Worm (Caenorhabditis elegans) whole organism, L4 larva: ENCODE measurements around the gene C45G9.8.

ENCODE experiments used
- D1046.2 ChIP-seq: fragments of 200-800 bp; sonication (Bioruptor generic); IDR thresholded peaks from 2 replicates; pipeline ENCODE4 v1.3.6; 2022; ENCODE audit warnings: missing genetic modification characterization, missing compliant biosample characterization
- F44E2.7 ChIP-seq: fragments of 200-800 bp; sonication (Bioruptor generic); IDR thresholded peaks from 2 replicates; pipeline ENCODE4 v2.1.2; 2022; ENCODE audit warnings: missing genetic modification characterization, missing compliant biosample characterization
- R02D3.7 ChIP-seq: fragments of 150-350 bp; sonication (generic microtip); optimal IDR thresholded peaks from 3 replicates; lab custom pipeline; 2014; ENCODE audit warnings: missing biosample characterization, missing genetic modification characterization
- Y48G9A.11 ChIP-seq: fragments of 200-800 bp; sonication (Bioruptor generic); IDR thresholded peaks from 2 replicates; pipeline ENCODE4 v1.3.6; 2022; ENCODE audit warnings: missing genetic modification reagents, missing genetic modification characterization, missing compliant biosample characterization
- Y5F2A.4 ChIP-seq: fragments of 200-800 bp; sonication (Bioruptor generic); optimal IDR thresholded peaks from 2 replicates; lab custom pipeline; 2018; ENCODE audit warnings: mild to moderate bottlenecking, missing genetic modification characterization, missing compliant biosample characterization
- Y75B8A.6 ChIP-seq: fragments of 200-800 bp; sonication (Bioruptor generic); IDR thresholded peaks from 2 replicates; pipeline ENCODE4 v1.3.6; 2022; ENCODE audit warnings: missing genetic modification reagents, missing genetic modification characterization, missing compliant biosample characterization
- ZK546.5 ChIP-seq, 2 experiments: sonication (generic microtip); optimal IDR thresholded peaks; 2 replicates each; lab custom pipeline; 2017; ENCODE audit warnings: missing biosample characterization in 2 of 2, missing genetic modification characterization in 2 of 2
- arid-1 ChIP-seq: fragments of 200-800 bp; sonication (Bioruptor generic); conservative IDR thresholded peaks from 2 replicates; pipeline ENCODE4 v1.3.6; 2022; ENCODE audit warnings: missing genetic modification reagents, missing genetic modification characterization, missing compliant biosample characterization
- ceh-20 ChIP-seq: fragments of 200-800 bp; sonication (Bioruptor generic); IDR thresholded peaks from 2 replicates; pipeline ENCODE4 v1.3.6; 2022; ENCODE audit warnings: missing genetic modification reagents, missing genetic modification characterization, missing compliant biosample characterization
- ceh-28 ChIP-seq: fragments of 150-350 bp; optimal IDR thresholded peaks from 2 replicates; lab custom pipeline; 2014; ENCODE audit warnings: missing biosample characterization, missing genetic modification reagents, missing genetic modification characterization
- ceh-82 ChIP-seq: sonication (generic microtip); optimal IDR thresholded peaks from 2 replicates; lab custom pipeline; 2017; ENCODE audit warnings: missing biosample characterization, missing genetic modification characterization
- ctbp-1 ChIP-seq: fragments of 200-800 bp; sonication (Bioruptor generic); IDR thresholded peaks from 2 replicates; pipeline ENCODE4 v1.3.6; 2022; ENCODE audit warnings: missing genetic modification reagents, missing genetic modification characterization, missing compliant biosample characterization
- daf-16 ChIP-seq, 3 experiments: sonication (generic microtip); optimal IDR thresholded peaks; 2 replicates each; lab custom pipeline; 2016 to 2017; ENCODE audit warnings: missing genetic modification characterization in 3 of 3, missing genetic modification reagents in 3 of 3, mild to moderate bottlenecking in 2 of 3, missing compliant biosample characterization in 2 of 3, missing biosample characterization in 1 of 3, moderate library complexity in 1 of 3
- daf-19 ChIP-seq: fragments of 200-800 bp; sonication (Bioruptor generic); conservative IDR thresholded peaks from 2 replicates; pipeline ENCODE4 v1.3.6; 2022; ENCODE audit warnings: missing genetic modification characterization, missing compliant biosample characterization
- daf-8 ChIP-seq: fragments of 200-800 bp; sonication (Bioruptor generic); IDR thresholded peaks from 2 replicates; pipeline ENCODE4 v1.3.6; 2022; ENCODE audit warnings: missing genetic modification characterization, missing compliant biosample characterization
- dmd-6 ChIP-seq: fragments of 200-800 bp; sonication (Bioruptor generic); IDR thresholded peaks from 2 replicates; pipeline ENCODE4 v1.3.6; 2022; ENCODE audit warnings: missing genetic modification reagents, missing genetic modification characterization, missing compliant biosample characterization
- dmd-8 ChIP-seq: fragments of 200-800 bp; sonication (Bioruptor generic); IDR thresholded peaks from 2 replicates; pipeline ENCODE4 v1.3.6; 2022; ENCODE audit warnings: missing genetic modification characterization, missing compliant biosample characterization
- dpl-1 ChIP-seq: fragments of 150-350 bp; optimal IDR thresholded peaks from 2 replicates; lab custom pipeline; 2014; ENCODE audit warnings: missing biosample characterization, missing genetic modification reagents, missing genetic modification characterization
- duxl-1 ChIP-seq: sonication (generic microtip); optimal IDR thresholded peaks from 2 replicates; lab custom pipeline; 2016; ENCODE audit warnings: mild to moderate bottlenecking, missing genetic modification characterization, moderate library complexity, missing compliant biosample characterization; ENCODE audit not compliant: poor library complexity
- dve-1 ChIP-seq: sonication (generic microtip); optimal IDR thresholded peaks from 2 replicates; lab custom pipeline; 2017; ENCODE audit warnings: antibody characterized with exemption, mild to moderate bottlenecking, missing genetic modification characterization, missing compliant biosample characterization; ENCODE audit not compliant: insufficient read depth
- egl-43 ChIP-seq: fragments of 200-800 bp; sonication (Bioruptor generic); IDR thresholded peaks from 2 replicates; pipeline ENCODE4 v1.3.6; 2022; ENCODE audit warnings: missing genetic modification reagents, missing genetic modification characterization, missing compliant biosample characterization
- fkh-10 ChIP-seq: fragments of 150-350 bp; optimal IDR thresholded peaks from 2 replicates; lab custom pipeline; 2014; ENCODE audit warnings: missing biosample characterization, missing genetic modification reagents, missing genetic modification characterization
- gei-8 ChIP-seq: fragments of 200-800 bp; sonication (Bioruptor generic); optimal IDR thresholded peaks from 2 replicates; lab custom pipeline; 2018; ENCODE audit warnings: mild to moderate bottlenecking, missing genetic modification characterization, missing compliant biosample characterization
- hif-1 ChIP-seq, 2 experiments: sonication (generic microtip); optimal IDR thresholded peaks; 2 replicates each; lab custom pipeline; 2016 to 2017; ENCODE audit warnings: missing compliant biosample characterization in 2 of 2, missing genetic modification characterization in 2 of 2, missing genetic modification reagents in 2 of 2, missing genotype in 2 of 2, mild to moderate bottlenecking in 1 of 2
- hlh-30 ChIP-seq: sonication (generic microtip); optimal IDR thresholded peaks from 2 replicates; lab custom pipeline; 2017; ENCODE audit warnings: antibody characterized with exemption, mild to moderate bottlenecking, missing genetic modification characterization, missing compliant biosample characterization; ENCODE audit not compliant: insufficient read depth
- hmg-1.1 ChIP-seq: fragments of 200-800 bp; sonication (Bioruptor generic); IDR thresholded peaks from 2 replicates; pipeline ENCODE4 v1.3.6; 2022; ENCODE audit warnings: missing genetic modification reagents, missing genetic modification characterization, missing compliant biosample characterization
- jun-1 ChIP-seq: fragments of 150-350 bp; optimal IDR thresholded peaks from 2 replicates; lab custom pipeline; 2014; ENCODE audit warnings: missing biosample characterization, missing genetic modification reagents, missing genetic modification characterization
- lin-1 ChIP-seq: fragments of 200-800 bp; sonication (Bioruptor generic); IDR thresholded peaks from 2 replicates; pipeline ENCODE4 v1.3.6; 2022; ENCODE audit warnings: missing genetic modification reagents, missing genetic modification characterization, missing compliant biosample characterization
- lin-29 ChIP-seq: fragments of 200-800 bp; sonication (Bioruptor generic); IDR thresholded peaks from 2 replicates; pipeline ENCODE4 v1.3.6; 2022; ENCODE audit warnings: missing genetic modification reagents, missing genetic modification characterization, missing compliant biosample characterization
- lin-39 ChIP-seq: fragments of 150-350 bp; optimal IDR thresholded peaks from 2 replicates; lab custom pipeline; 2014; ENCODE audit warnings: missing biosample characterization, missing genetic modification reagents, missing genetic modification characterization
- lir-3 ChIP-seq: sonication (generic microtip); optimal IDR thresholded peaks from 2 replicates; lab custom pipeline; 2016; ENCODE audit warnings: mild to moderate bottlenecking, missing genetic modification characterization, missing compliant biosample characterization
- madf-5 ChIP-seq, 2 experiments: fragments of 200-800 bp; sonication (Bioruptor generic); IDR thresholded peaks; 2 replicates each; pipeline ENCODE4 v1.3.6; 2022; ENCODE audit warnings: missing compliant biosample characterization in 2 of 2, missing genetic modification characterization in 2 of 2
- mdt-29 ChIP-seq: fragments of 200-800 bp; sonication (Bioruptor generic); IDR thresholded peaks from 2 replicates; pipeline ENCODE4 v1.3.6; 2022; ENCODE audit warnings: missing genetic modification reagents, missing genetic modification characterization, missing compliant biosample characterization
- mes-2 ChIP-seq: sonication (generic microtip); optimal IDR thresholded peaks from 2 replicates; lab custom pipeline; 2016; ENCODE audit warnings: missing genotype, mild to moderate bottlenecking, missing genetic modification characterization, missing compliant biosample characterization; ENCODE audit not compliant: poor library complexity, severe bottlenecking
- mxl-2 ChIP-seq: fragments of 200-800 bp; sonication (Bioruptor generic); conservative IDR thresholded peaks from 2 replicates; pipeline ENCODE4 v1.3.6; 2022; ENCODE audit warnings: missing genetic modification reagents, missing genetic modification characterization, missing compliant biosample characterization
- mxl-3 ChIP-seq: fragments of 200-800 bp; sonication (Bioruptor generic); optimal IDR thresholded peaks from 2 replicates; lab custom pipeline; 2018; ENCODE audit warnings: mild to moderate bottlenecking, missing genetic modification characterization, missing compliant biosample characterization
- nhr-237 ChIP-seq: sonication (generic microtip); optimal IDR thresholded peaks from 2 replicates; lab custom pipeline; 2017; ENCODE audit warnings: missing biosample characterization, missing genetic modification characterization
- nhr-25 ChIP-seq: sonication (generic microtip); optimal IDR thresholded peaks from 2 replicates; lab custom pipeline; 2017; ENCODE audit warnings: missing genetic modification characterization, mild to moderate bottlenecking, missing compliant biosample characterization, antibody characterized with exemption, moderate library complexity, borderline replicate concordance; ENCODE audit not compliant: insufficient read depth
- nhr-28 ChIP-seq: fragments of 150-350 bp; optimal IDR thresholded peaks from 2 replicates; lab custom pipeline; 2014; ENCODE audit warnings: missing biosample characterization, missing genetic modification characterization
- nhr-48 ChIP-seq: sonication (generic microtip); optimal IDR thresholded peaks from 2 replicates; lab custom pipeline; 2016; ENCODE audit warnings: mild to moderate bottlenecking, missing genetic modification characterization, missing compliant biosample characterization
- pha-4 ChIP-seq, 2 experiments: fragments of 150-350 bp in 1 of 2; fragments of 200-800 bp in 1 of 2; sonication (Bioruptor generic) in 1 of 2; IDR thresholded peaks in 1 of 2; optimal IDR thresholded peaks in 1 of 2; 2 replicates each; pipeline versions ENCODE4 v1.3.6 to Lab custom; 2014 to 2022; ENCODE audit warnings: missing genetic modification characterization in 2 of 2, missing genetic modification reagents in 2 of 2, missing biosample characterization in 1 of 2, missing compliant biosample characterization in 1 of 2
- rbr-2 ChIP-seq: sonication (generic microtip); optimal IDR thresholded peaks from 2 replicates; lab custom pipeline; 2016; ENCODE audit warnings: missing genotype, missing genetic modification characterization, missing compliant biosample characterization
- sdz-12 ChIP-seq: fragments of 200-800 bp; sonication (Bioruptor generic); optimal IDR thresholded peaks from 2 replicates; lab custom pipeline; 2018; ENCODE audit warnings: mild to moderate bottlenecking, missing genetic modification characterization, missing compliant biosample characterization
- set-16 ChIP-seq: fragments of 200-800 bp; sonication (Bioruptor generic); IDR thresholded peaks from 2 replicates; pipeline ENCODE4 v1.3.6; 2022; ENCODE audit warnings: missing genetic modification reagents, missing genetic modification characterization, missing compliant biosample characterization
- snpc-4 ChIP-seq: fragments of 150-350 bp; optimal IDR thresholded peaks from 2 replicates; lab custom pipeline; 2014; ENCODE audit warnings: missing biosample characterization, missing genetic modification characterization
- spr-1 ChIP-seq: sonication (generic microtip); optimal IDR thresholded peaks from 2 replicates; lab custom pipeline; 2016; ENCODE audit warnings: mild to moderate bottlenecking, missing genetic modification characterization, missing compliant biosample characterization
- zip-2 ChIP-seq: fragments of 150-350 bp; optimal IDR thresholded peaks from 2 replicates; lab custom pipeline; 2014; ENCODE audit warnings: missing biosample characterization, missing genetic modification characterization
- ztf-11 ChIP-seq: fragments of 150-350 bp; optimal IDR thresholded peaks from 2 replicates; lab custom pipeline; 2014; ENCODE audit warnings: missing biosample characterization, missing genetic modification characterization

Gene C45G9.8

ce11 chrIII:5013915-5014346, 39.5 kb downstream of the C45G9.8 start (continued):
- TF ChIP-seq arid-1 (GFP tag; lab: Robert Waterston, UW) (0 out of 2 replicates have a peak, but pooled peaks have one; percentile 15), ctbp-1 (GFP tag; lab: Robert Waterston, UW) (peak; percentile 85), nhr-237 (tag; lab: Kevin White, UChicago) (no peak), R02D3.7 (no peak), ZK546.5 (tag; optimal IDR thresholded peaks at IDR 0.05; lab: Kevin White, UChicago) (no peak), lin-39 (tag; lab: Kevin White, UChicago) (no peak), snpc-4 (tag; lab: Kevin White, UChicago) (no peak), Y48G9A.11 (no peak), dmd-6 (GFP tag; lab: Robert Waterston, UW) (peak; percentile 64), egl-43 (GFP tag; lab: Robert Waterston, UW) (no peak; the same call in none of the 2 replicates), nhr-25 (tag; lab: Kevin White, UChicago) (peak; percentile 62), dmd-8 (GFP tag; lab: Robert Waterston, UW) (no peak), lir-3 (no peak), mes-2 (tag; lab: Kevin White, UChicago) (peak; percentile 75), sdz-12 (GFP tag; lab: Kevin White, UChicago) (no peak), dpl-1 (GFP tag; lab: Kevin White, UChicago) (peak; percentile 56), ceh-28 (tag; lab: Kevin White, UChicago) (peak; percentile 65), ceh-20 (GFP tag; lab: Robert Waterston, UW) (peak; percentile 65; the same call in 1 of the 2 replicates), mxl-2 (GFP tag; lab: Robert Waterston, UW) (no peak), nhr-28 (tag; lab: Kevin White, UChicago) (peak; percentile 62), lin-1 (peak; percentile 32; the same call in 1 of the 2 replicates), ztf-11 (tag; lab: Kevin White, UChicago) (no peak), zip-2 (tag; lab: Kevin White, UChicago) (peak; percentile 34), jun-1 (tag; lab: Kevin White, UChicago) (no peak), pha-4 (GFP tag; IDR thresholded peaks at IDR 0.05; lab: Robert Waterston, UW) (peak; percentile 76; the same call in 1 of the 2 replicates), pha-4 (tag; optimal IDR thresholded peaks at IDR 0.05; lab: Kevin White, UChicago) (peak; percentile 16), ceh-82 (tag; lab: Kevin White, UChicago) (no peak), daf-19 (no peak), gei-8 (peak; percentile 21), Y5F2A.4 (GFP tag; lab: Kevin White, UChicago) (no peak), duxl-1 (no peak), dve-1 (tag; lab: Kevin White, UChicago) (peak; percentile 87), set-16 (peak; percentile 77), madf-5 (GFP tag; IDR thresholded peaks at IDR 0.05; lab: Robert Waterston, UW) (0 out of 4 replicates have a peak, but pooled peaks of 1 of the 2 experiments have one; percentile 28), mxl-3 (GFP tag; lab: Kevin White, UChicago) (peak; percentile 73), hif-1 (tag; optimal IDR thresholded peaks at IDR 0.05; lab: Kevin White, UChicago) (peak in 1 of 2 experiments; percentile 73), D1046.2 (GFP tag; lab: Robert Waterston, UW) (no peak), daf-8 (GFP tag; lab: Robert Waterston, UW) (no peak), fkh-10 (GFP tag; lab: Kevin White, UChicago) (peak; percentile 70), spr-1 (tag; lab: Kevin White, UChicago) (peak; percentile 54), hmg-1.1 (GFP tag; lab: Robert Waterston, UW) (peak; percentile 93), nhr-48 (tag; lab: Kevin White, UChicago) (peak; percentile 58), hlh-30 (tag; lab: Kevin White, UChicago) (peak; percentile 82), lin-29 (GFP tag; lab: Robert Waterston, UW) (no peak), daf-16 (GFP tag; optimal IDR thresholded peaks at IDR 0.05; lab: Kevin White, UChicago) (peak; percentile 22 to 27), daf-16 (tag; optimal IDR thresholded peaks at IDR 0.05; lab: Kevin White, UChicago) (peak; percentile 17), Y75B8A.6 (no peak), mdt-29 (GFP tag; lab: Robert Waterston, UW) (no peak), F44E2.7 (GFP tag; lab: Robert Waterston, UW) (no peak), rbr-2 (peak; percentile 90)
